Worm (Caenorhabditis elegans) whole organism, late embryonic: ENCODE data around the gene ptc-3.

Experiments
- K09A11.1 ChIP-seq: sonication (generic microtip); optimal IDR thresholded peaks from 2 replicates; lab custom pipeline; 2017; ENCODE audit warnings: antibody characterized with exemption, mild to moderate bottlenecking, missing genetic modification characterization, missing compliant biosample characterization; ENCODE audit not compliant: insufficient read depth
- lim-6 ChIP-seq: sonication (generic microtip); optimal IDR thresholded peaks from 2 replicates; lab custom pipeline; 2016; ENCODE audit warnings: missing genetic modification characterization, missing compliant biosample characterization
- nhr-11 ChIP-seq: fragments of 150-350 bp; optimal IDR thresholded peaks from 2 replicates; lab custom pipeline; 2014; ENCODE audit warnings: missing biosample characterization, missing genetic modification characterization
- pros-1 ChIP-seq: fragments of 150-350 bp; optimal IDR thresholded peaks from 2 replicates; lab custom pipeline; 2014; ENCODE audit warnings: missing biosample characterization, missing genetic modification reagents, missing genetic modification characterization
- sox-4 ChIP-seq: sonication (generic microtip); optimal IDR thresholded peaks from 2 replicates; lab custom pipeline; 2017; ENCODE audit warnings: mild to moderate bottlenecking, missing genetic modification characterization, inconsistent platforms, missing compliant biosample characterization
- unc-86 ChIP-seq: sonication (generic microtip); optimal IDR thresholded peaks from 2 replicates; lab custom pipeline; 2016; ENCODE audit warnings: missing genetic modification characterization, missing compliant biosample characterization

DNA sequence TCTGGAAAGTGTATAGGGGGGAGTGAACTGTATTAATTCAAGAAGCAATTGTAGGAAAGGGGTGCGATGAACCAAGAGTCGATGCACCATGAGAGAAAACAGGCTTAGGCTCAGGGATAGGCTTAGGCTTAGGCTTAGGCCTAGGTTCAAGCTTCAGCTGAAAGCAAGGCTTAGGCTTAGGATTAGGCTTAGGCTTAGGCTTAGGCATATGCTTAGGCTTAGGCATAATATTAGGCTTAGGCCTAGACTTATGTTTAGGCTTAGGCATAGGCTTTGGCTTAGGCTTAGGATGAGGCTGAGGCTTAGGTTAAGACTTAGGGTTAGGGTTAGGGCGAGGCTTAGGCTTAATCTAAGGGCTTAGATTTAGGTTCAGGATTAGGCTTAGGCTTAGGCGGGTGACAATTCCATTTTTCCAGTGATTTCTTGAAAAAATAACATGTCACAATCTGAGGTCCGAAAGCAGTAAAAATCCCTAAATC is 10.2 kb upstream of the ptc-3 start:
- TF ChIP-seq sox-4 (tag; lab: Kevin White, UChicago) (no peak), pros-1 (tag; lab: Kevin White, UChicago) (no peak), nhr-11 (tag; lab: Kevin White, UChicago) (no peak), lim-6 (tag; lab: Kevin White, UChicago) (no peak), K09A11.1 (tag; lab: Kevin White, UChicago) (no peak), unc-86 (tag; lab: Kevin White, UChicago) (no peak)
